Worm (Caenorhabditis elegans) whole organism, young adult: ENCODE results near the gene F16G10.13.

Experiments
- B0019.2 ChIP-seq: fragments of 200-800 bp; sonication (Bioruptor generic); conservative IDR thresholded peaks from 2 replicates; pipeline ENCODE4 v1.3.6; 2022; ENCODE audit warnings: missing genetic modification reagents, missing genetic modification characterization, missing compliant biosample characterization
- F10E7.11 ChIP-seq: sonication (generic microtip); optimal IDR thresholded peaks from 2 replicates; lab custom pipeline; 2017; ENCODE audit warnings: mild to moderate bottlenecking, missing genetic modification characterization, moderate library complexity, missing compliant biosample characterization
- ama-1 ChIP-seq, 3 experiments: fragments of 150-350 bp in 1 of 3; sonication (generic microtip) in 2 of 3; optimal IDR thresholded peaks; 2 replicates each; lab custom pipeline; 2014 to 2018; ENCODE audit warnings: missing biosample characterization in 2 of 3, missing genetic modification characterization in 2 of 3, missing genetic modification reagents in 2 of 3
- ceh-91 ChIP-seq: fragments of 200-800 bp; sonication (Bioruptor generic); IDR thresholded peaks from 2 replicates; pipeline ENCODE4 v1.3.6; 2022; ENCODE audit warnings: missing genetic modification reagents, missing genetic modification characterization, missing compliant biosample characterization
- dpl-1 ChIP-seq: fragments of 150-350 bp; optimal IDR thresholded peaks from 2 replicates; lab custom pipeline; 2014; ENCODE audit warnings: missing biosample characterization, missing genetic modification reagents, missing genetic modification characterization
- let-526 ChIP-seq: fragments of 200-800 bp; sonication (Bioruptor generic); IDR thresholded peaks from 2 replicates; pipeline ENCODE4 v1.3.6; 2022; ENCODE audit warnings: missing genetic modification reagents, missing genetic modification characterization, missing compliant biosample characterization
- rpc-1 ChIP-seq, 2 experiments: fragments of 150-350 bp in 1 of 2; sonication (generic microtip) in 1 of 2; optimal IDR thresholded peaks; 2 replicates each; lab custom pipeline; 2014 to 2018; ENCODE audit warnings: missing biosample characterization in 1 of 2, missing genetic modification characterization in 1 of 2, missing genetic modification reagents in 1 of 2, missing genotype in 1 of 2
- ztf-6 ChIP-seq: fragments of 200-800 bp; sonication (Bioruptor generic); IDR thresholded peaks from 2 replicates; pipeline ENCODE4 v1.3.6; 2022; ENCODE audit warnings: missing genetic modification reagents, missing genetic modification characterization, missing compliant biosample characterization

DNA sequence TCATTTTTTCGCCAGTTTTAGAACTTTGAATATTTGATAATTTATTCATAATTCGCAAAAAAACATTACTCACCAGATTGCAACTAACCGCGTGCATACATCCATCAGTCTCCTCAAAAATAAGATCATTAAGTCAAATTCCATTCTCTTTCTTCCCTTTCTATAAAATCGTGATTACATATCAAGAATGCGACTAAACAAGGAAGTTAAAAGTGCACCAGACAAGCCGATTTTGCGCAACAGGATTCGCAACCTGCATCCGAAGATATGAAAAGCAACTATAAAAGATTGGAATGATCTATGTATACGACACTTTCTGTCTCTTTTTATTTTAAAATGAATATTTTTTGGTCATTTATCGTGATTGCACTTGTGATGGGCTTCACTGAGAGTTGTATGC is 26.8 kb downstream of the F16G10.13 start, which contains the start of gene hpo-25:
- TF ChIP-seq ztf-6 (no peak), dpl-1 (GFP tag; lab: Kevin White, UChicago) (no peak), let-526 (no peak), ama-1 (optimal IDR thresholded peaks at IDR 0.05; lab: Kevin White, UChicago) (no peak), ama-1 (GFP tag; optimal IDR thresholded peaks at IDR 0.05; lab: Kevin White, UChicago) (no peak), rpc-1 (optimal IDR thresholded peaks at IDR 0.05; lab: Kevin White, UChicago) (no peak), rpc-1 (tag; optimal IDR thresholded peaks at IDR 0.05; lab: Kevin White, UChicago) (no peak), B0019.2 (no peak), F10E7.11 (no peak), ceh-91 (GFP tag; lab: Robert Waterston, UW) (no peak)
